Worm (Caenorhabditis elegans): ENCODE measurements around the gene ant-1.3.

ant-1.3 gene

ce11 chrIV:9677226-9677992, 31.7 kb downstream of the ant-1.3 start:
- TF ChIP-seq nhr-77 (tag; optimal IDR thresholded peaks at IDR 0.05), result no peak
- TF ChIP-seq daf-12 (tag; optimal IDR thresholded peaks at IDR 0.05), result no peak
- peak; percentile 32 for TF ChIP-seq jun-1 (tag; optimal IDR thresholded peaks at IDR 0.05)
- no peak for TF ChIP-seq elt-1 (tag; optimal IDR thresholded peaks at IDR 0.05)
- peak; percentile 48 for TF ChIP-seq ceh-28 (tag; optimal IDR thresholded peaks at IDR 0.05)
- TF ChIP-seq ceh-16 (tag; optimal IDR thresholded peaks at IDR 0.05), result no peak
- TF ChIP-seq nhr-23 (tag; optimal IDR thresholded peaks at IDR 0.05), result peak; percentile 79
- no peak for TF ChIP-seq zag-1 (tag; optimal IDR thresholded peaks at IDR 0.05)
- no peak for TF ChIP-seq nhr-67 (tag; optimal IDR thresholded peaks at IDR 0.05)
- TF ChIP-seq pqm-1 (tag; optimal IDR thresholded peaks at IDR 0.05), result peak; percentile 85
- TF ChIP-seq eor-1 (tag; optimal IDR thresholded peaks at IDR 0.05), result no peak
- TF ChIP-seq nhr-237 (tag; optimal IDR thresholded peaks at IDR 0.05), result no peak
- TF ChIP-seq nfya-1 (tag; optimal IDR thresholded peaks at IDR 0.05; ENCODE audit: insufficient read depth), result peak; percentile 85
- TF ChIP-seq nhr-25 (tag; optimal IDR thresholded peaks at IDR 0.05), result peak; percentile 32
- TF ChIP-seq nhr-43 (tag; optimal IDR thresholded peaks at IDR 0.05; ENCODE audit: poor library complexity, severe bottlenecking), result peak; percentile 81
- TF ChIP-seq nhr-11 (tag; optimal IDR thresholded peaks at IDR 0.05), result no peak
- no peak for TF ChIP-seq egl-27 (tag; optimal IDR thresholded peaks at IDR 0.05)
- peak; percentile 74 for TF ChIP-seq fkh-10 (GFP tag; optimal IDR thresholded peaks at IDR 0.05)
- no peak for TF ChIP-seq unc-39 (tag; optimal IDR thresholded peaks at IDR 0.05)
- no peak for TF ChIP-seq R02D3.7 (tag; optimal IDR thresholded peaks at IDR 0.05)
- TF ChIP-seq ZK546.5 (tag; optimal IDR thresholded peaks at IDR 0.05), result no peak
- TF ChIP-seq pha-4 (tag; optimal IDR thresholded peaks at IDR 0.05), result peak; percentile 83
- TF ChIP-seq ceh-82 (tag; optimal IDR thresholded peaks at IDR 0.05), result no peak
- peak; percentile 33 for TF ChIP-seq tbx-2 (tag; optimal IDR thresholded peaks at IDR 0.05)
- peak; percentile 7 for TF ChIP-seq lin-15B (tag; optimal IDR thresholded peaks at IDR 0.05)
- TF ChIP-seq ama-1 (optimal IDR thresholded peaks at IDR 0.05), result no peak
- no peak for TF ChIP-seq lsy-12 (tag; optimal IDR thresholded peaks at IDR 0.05)
- no peak for TF ChIP-seq aly-2 (tag; optimal IDR thresholded peaks at IDR 0.05)
- no peak for TF ChIP-seq nhr-28 (tag; optimal IDR thresholded peaks at IDR 0.05)
- no peak for TF ChIP-seq skn-1 (tag; optimal IDR thresholded peaks at IDR 0.05)
- TF ChIP-seq mdl-1 (tag; optimal IDR thresholded peaks at IDR 0.05), result peak; percentile 96
- peak in 1 of 3 experiments; percentile 70 for TF ChIP-seq elt-3 (tag; optimal IDR thresholded peaks at IDR 0.05)
- no peak for TF ChIP-seq lin-39 (tag; optimal IDR thresholded peaks at IDR 0.05)
- TF ChIP-seq ztf-4 (tag; optimal IDR thresholded peaks at IDR 0.05), result no peak
- TF ChIP-seq elt-2 (tag; optimal IDR thresholded peaks at IDR 0.05), result peak; percentile 70
- TF ChIP-seq hmg-11 (tag; optimal IDR thresholded peaks at IDR 0.05), result peak; percentile 60

ce11 chrIV:9676535-9676934, 32.6 kb downstream of the ant-1.3 start:
- no peak for TF ChIP-seq nhr-23 (tag; optimal IDR thresholded peaks at IDR 0.05)
- TF ChIP-seq nhr-77 (tag; optimal IDR thresholded peaks at IDR 0.05), result no peak
- no peak for TF ChIP-seq ZK546.5 (tag; optimal IDR thresholded peaks at IDR 0.05)
- TF ChIP-seq nfya-1 (tag; optimal IDR thresholded peaks at IDR 0.05; ENCODE audit: insufficient read depth), result no peak
- no peak for TF ChIP-seq egl-27 (tag; optimal IDR thresholded peaks at IDR 0.05)
- TF ChIP-seq egl-5 (tag; optimal IDR thresholded peaks at IDR 0.05), result no peak
- no peak for TF ChIP-seq ceh-82 (tag; optimal IDR thresholded peaks at IDR 0.05)
- TF ChIP-seq pha-4 (tag; optimal IDR thresholded peaks at IDR 0.05), result peak; percentile 54
- TF ChIP-seq elt-2 (tag; optimal IDR thresholded peaks at IDR 0.05), result peak; percentile 94
- TF ChIP-seq pqm-1 (tag; optimal IDR thresholded peaks at IDR 0.05), result peak; percentile 96
- no peak for TF ChIP-seq jun-1 (tag; optimal IDR thresholded peaks at IDR 0.05)
- no peak for TF ChIP-seq nhr-67 (tag; optimal IDR thresholded peaks at IDR 0.05)

ce11 chrIV:9675572-9675971, 33.5 kb downstream of the ant-1.3 start, which contains the start of gene nhr-34:
Gene nhr-34 (minus strand): TSS chrIV:9675672.
- TF ChIP-seq zag-1 (tag; optimal IDR thresholded peaks at IDR 0.05) (no peak), pqm-1 (tag; optimal IDR thresholded peaks at IDR 0.05) (no peak), ztf-4 (tag; optimal IDR thresholded peaks at IDR 0.05) (no peak), unc-62 (GFP tag; optimal IDR thresholded peaks at IDR 0.05) (no peak), ceh-28 (tag; optimal IDR thresholded peaks at IDR 0.05) (no peak), unc-39 (tag; optimal IDR thresholded peaks at IDR 0.05) (no peak), daf-12 (tag; optimal IDR thresholded peaks at IDR 0.05) (no peak), nhr-237 (tag; optimal IDR thresholded peaks at IDR 0.05) (no peak), nhr-25 (tag; optimal IDR thresholded peaks at IDR 0.05) (no peak), hmg-11 (tag; optimal IDR thresholded peaks at IDR 0.05) (no peak), lin-15B (tag; optimal IDR thresholded peaks at IDR 0.05) (no peak), tbx-2 (tag; optimal IDR thresholded peaks at IDR 0.05) (no peak), pha-4 (tag; optimal IDR thresholded peaks at IDR 0.05) (no peak), fkh-2 (tag; optimal IDR thresholded peaks at IDR 0.05) (no peak)

All from whole organism, L3 larva.